Worm (Caenorhabditis elegans) whole organism, early embryonic: ENCODE data around the gene srh-46.

Experiments used
- B0310.2 ChIP-seq: sonication (generic microtip); optimal IDR thresholded peaks from 2 replicates; lab custom pipeline; 2016; ENCODE audit warnings: mild to moderate bottlenecking, missing genetic modification characterization, missing compliant biosample characterization
- F13C5.2 ChIP-seq: sonication (generic microtip); optimal IDR thresholded peaks from 2 replicates; lab custom pipeline; 2017; ENCODE audit warnings: mild to moderate bottlenecking, missing genetic modification characterization, inconsistent platforms, missing compliant biosample characterization
- aly-1 ChIP-seq: sonication (generic microtip); optimal IDR thresholded peaks from 2 replicates; lab custom pipeline; 2016; ENCODE audit warnings: missing genetic modification characterization, missing compliant biosample characterization
- ama-1 ChIP-seq: fragments of 150-350 bp; optimal IDR thresholded peaks from 2 replicates; lab custom pipeline; 2014
- ceh-13 ChIP-seq: fragments of 200-800 bp; sonication (Bioruptor generic); optimal IDR thresholded peaks from 2 replicates; lab custom pipeline; 2018; ENCODE audit warnings: mild to moderate bottlenecking, missing genetic modification characterization, missing compliant biosample characterization
- ceh-36 ChIP-seq: sonication (generic microtip); optimal IDR thresholded peaks from 2 replicates; lab custom pipeline; 2016; ENCODE audit warnings: missing genetic modification characterization, inconsistent platforms, missing compliant biosample characterization
- ets-7 ChIP-seq: sonication (generic microtip); optimal IDR thresholded peaks from 2 replicates; lab custom pipeline; 2016; ENCODE audit warnings: missing genotype, missing genetic modification characterization, missing compliant biosample characterization
- flt-1 ChIP-seq: fragments of 200-800 bp; sonication (Bioruptor generic); IDR thresholded peaks from 2 replicates; pipeline ENCODE4 v1.3.6; 2022; ENCODE audit warnings: missing genetic modification characterization, missing compliant biosample characterization
- hmbx-1 ChIP-seq: sonication (generic microtip); optimal IDR thresholded peaks from 2 replicates; lab custom pipeline; 2016; ENCODE audit warnings: mild to moderate bottlenecking, missing genetic modification characterization, missing compliant biosample characterization
- hmg-4 ChIP-seq: fragments of 200-800 bp; sonication (Bioruptor generic); optimal IDR thresholded peaks from 2 replicates; lab custom pipeline; 2018; ENCODE audit warnings: mild to moderate bottlenecking, missing genetic modification characterization, missing compliant biosample characterization
- hnd-1 ChIP-seq: sonication (generic microtip); optimal IDR thresholded peaks from 2 replicates; lab custom pipeline; 2016; ENCODE audit warnings: missing genetic modification characterization, missing compliant biosample characterization
- pes-1 ChIP-seq: fragments of 200-800 bp; sonication (Bioruptor generic); IDR thresholded peaks from 2 replicates; pipeline ENCODE4 v1.3.6; 2022; ENCODE audit warnings: missing genetic modification reagents, missing genetic modification characterization, missing compliant biosample characterization
- scrt-1 ChIP-seq: fragments of 200-800 bp; sonication (Bioruptor generic); IDR thresholded peaks from 2 replicates; pipeline ENCODE4 v1.3.6; 2022; ENCODE audit warnings: missing genetic modification characterization, missing compliant biosample characterization
- sea-1 ChIP-seq: fragments of 200-800 bp; sonication (Bioruptor generic); conservative IDR thresholded peaks from 2 replicates; pipeline ENCODE4 v1.3.6; 2022; ENCODE audit warnings: missing genetic modification characterization, missing compliant biosample characterization
- tbx-11 ChIP-seq: fragments of 200-800 bp; sonication (Bioruptor generic); IDR thresholded peaks from 2 replicates; pipeline ENCODE4 v1.3.6; 2022; ENCODE audit warnings: missing genetic modification characterization, missing compliant biosample characterization
- tbx-37 ChIP-seq: fragments of 200-800 bp; sonication (Bioruptor generic); conservative IDR thresholded peaks from 2 replicates; pipeline ENCODE4 v1.3.6; 2022; ENCODE audit warnings: missing genetic modification reagents, missing genetic modification characterization, missing compliant biosample characterization
- tra-4 ChIP-seq: sonication (generic microtip); optimal IDR thresholded peaks from 2 replicates; lab custom pipeline; 2017; ENCODE audit warnings: missing genetic modification characterization, missing compliant biosample characterization

srh-46 gene

DNA sequence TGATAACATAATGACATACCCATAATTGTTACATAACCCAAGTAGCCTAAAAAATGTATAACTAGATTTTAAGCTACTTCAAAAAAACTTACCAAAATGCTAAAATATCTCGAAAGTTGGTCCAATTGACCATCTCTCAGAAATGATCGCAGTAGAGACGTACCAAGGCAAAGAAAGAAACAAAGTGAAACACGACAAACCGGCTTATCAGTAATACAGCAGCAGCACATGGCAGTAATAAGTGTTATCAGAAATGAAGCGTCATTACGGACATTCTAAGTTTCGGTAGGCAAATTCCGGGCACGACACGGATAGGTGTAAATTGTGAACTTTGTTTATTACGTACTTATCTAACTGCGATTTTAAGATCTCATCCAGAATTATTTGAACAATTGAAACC lies 37.2 kb downstream of the srh-46 start, which contains the start of gene cln-3.1:
Gene cln-3.1, minus strand, starts transcription at position 171 of the 400 bp plus-strand sequence.
- TF ChIP-seq ceh-13 (GFP tag; lab: Kevin White, UChicago) (no peak), F13C5.2 (tag; lab: Kevin White, UChicago) (no peak), hmbx-1 (tag; lab: Kevin White, UChicago) (no peak), ama-1 (lab: Kevin White, UChicago) (no peak), ceh-36 (tag; lab: Kevin White, UChicago) (no peak)

DNA sequence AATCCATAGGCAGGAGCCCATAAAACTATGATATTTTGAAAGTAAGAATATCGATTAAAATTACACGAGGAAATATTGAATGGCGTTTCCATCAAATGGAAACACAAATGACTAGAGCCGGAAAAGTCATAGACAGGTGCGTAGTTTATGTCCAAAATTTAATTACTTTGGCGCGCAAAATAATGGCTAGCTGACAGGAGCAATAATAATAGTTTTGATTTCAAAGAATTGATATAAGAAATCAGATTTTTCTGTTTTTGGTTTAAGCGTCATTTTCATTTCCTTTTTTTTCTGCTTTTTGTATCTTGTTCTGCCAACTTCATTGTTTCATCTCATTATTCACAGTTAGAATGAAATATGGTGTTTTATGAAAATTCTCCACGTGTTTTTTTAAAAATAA lies 39.7 kb downstream of the srh-46 start, which contains the start of gene F07B10.4:
Gene F07B10.4, minus strand, starts transcription at position 101 of the 400 bp plus-strand sequence.
- TF ChIP-seq F13C5.2 (tag; lab: Kevin White, UChicago) (no peak), hnd-1 (tag; lab: Kevin White, UChicago) (no peak), sea-1 (GFP tag; lab: Robert Waterston, UW) (no peak), flt-1 (GFP tag; lab: Robert Waterston, UW) (no peak), pes-1 (GFP tag; lab: Robert Waterston, UW) (no peak), ceh-36 (tag; lab: Kevin White, UChicago) (no peak), tbx-37 (no peak), scrt-1 (GFP tag; lab: Robert Waterston, UW) (no peak), hmbx-1 (tag; lab: Kevin White, UChicago) (no peak), aly-1 (tag; lab: Kevin White, UChicago) (no peak), hmg-4 (GFP tag; lab: Kevin White, UChicago) (no peak)

DNA sequence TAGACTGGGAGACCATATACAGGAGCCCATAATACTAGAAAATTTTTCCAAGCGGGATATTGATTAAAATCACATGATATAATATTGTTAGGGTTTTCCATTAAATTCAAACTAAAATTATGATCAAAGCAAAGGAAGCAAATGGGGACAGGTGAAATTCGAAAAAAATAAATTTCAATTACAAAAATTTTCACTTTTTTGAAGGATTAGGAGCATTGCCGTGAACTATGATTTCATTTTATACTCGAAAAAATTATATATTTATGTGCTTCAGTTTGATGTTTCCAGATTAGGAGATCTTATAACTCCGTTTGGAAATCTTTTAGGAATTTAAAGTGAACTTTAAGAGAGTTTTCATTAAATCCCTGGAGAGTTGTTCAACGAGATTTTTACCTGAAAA lies 42.1 kb downstream of the srh-46 start, which contains the start of gene F07B10.7:
Gene F07B10.7, minus strand, starts transcription at position 101 of the 400 bp plus-strand sequence.
- TF ChIP-seq F13C5.2 (tag; lab: Kevin White, UChicago) (no peak), B0310.2 (no peak), ceh-36 (tag; lab: Kevin White, UChicago) (no peak), ets-7 (tag; lab: Kevin White, UChicago) (no peak)

DNA sequence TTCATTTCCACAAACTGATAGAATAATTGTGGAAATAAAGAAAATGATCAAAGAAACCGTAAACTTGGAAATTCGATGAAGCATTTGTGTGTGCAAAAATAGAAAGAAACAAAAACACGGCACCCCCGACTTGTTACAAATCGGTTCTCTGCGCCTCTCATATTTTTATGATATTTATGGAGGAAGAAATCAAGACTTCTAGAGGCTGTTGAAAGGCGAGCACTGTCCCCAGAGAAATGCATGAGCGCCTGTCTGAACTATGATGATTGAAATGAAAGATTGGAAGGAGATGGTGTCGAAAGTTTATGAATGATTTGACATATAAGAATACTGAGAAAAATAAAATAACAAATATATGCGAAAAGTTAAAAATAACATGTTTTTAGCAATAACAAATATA lies 43.8 kb downstream of the srh-46 start, which contains the start of gene lgc-36:
Gene lgc-36, minus strand, starts transcription at position 101 of the 400 bp plus-strand sequence.
- TF ChIP-seq pes-1 (GFP tag; lab: Robert Waterston, UW), result no peak
- no peak for TF ChIP-seq tbx-37
- TF ChIP-seq B0310.2, result no peak
- TF ChIP-seq hmbx-1 (tag; lab: Kevin White, UChicago), result no peak

DNA sequence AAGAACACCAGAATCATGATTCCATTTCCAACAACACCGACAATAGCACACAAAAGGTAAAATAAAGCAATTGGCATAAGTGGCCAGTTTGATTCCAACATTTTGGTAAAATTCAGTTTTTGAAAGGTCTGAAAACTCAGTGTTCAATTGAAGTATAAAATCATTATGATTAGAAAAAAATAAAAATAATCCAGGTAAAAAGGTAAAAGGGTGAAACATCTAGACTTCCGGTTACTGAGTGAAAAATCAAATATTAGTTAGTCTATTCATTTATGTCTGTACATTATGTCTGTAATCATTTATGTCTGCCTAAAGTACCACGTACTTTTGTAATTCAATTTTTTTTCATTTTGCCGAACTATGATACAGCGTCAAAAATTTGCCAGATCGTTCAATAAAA lies 47.7 kb downstream of the srh-46 start, which contains the start of gene srsx-31:
Gene srsx-31, minus strand, starts transcription at position 101 of the 400 bp plus-strand sequence.
- no peak for TF ChIP-seq ets-7 (tag; lab: Kevin White, UChicago)
- no peak for TF ChIP-seq tbx-37
- no peak for TF ChIP-seq tra-4 (tag; lab: Kevin White, UChicago)
- TF ChIP-seq sea-1 (GFP tag; lab: Robert Waterston, UW), result no peak
- no peak for TF ChIP-seq F13C5.2 (tag; lab: Kevin White, UChicago)
- TF ChIP-seq flt-1 (GFP tag; lab: Robert Waterston, UW), result no peak

DNA sequence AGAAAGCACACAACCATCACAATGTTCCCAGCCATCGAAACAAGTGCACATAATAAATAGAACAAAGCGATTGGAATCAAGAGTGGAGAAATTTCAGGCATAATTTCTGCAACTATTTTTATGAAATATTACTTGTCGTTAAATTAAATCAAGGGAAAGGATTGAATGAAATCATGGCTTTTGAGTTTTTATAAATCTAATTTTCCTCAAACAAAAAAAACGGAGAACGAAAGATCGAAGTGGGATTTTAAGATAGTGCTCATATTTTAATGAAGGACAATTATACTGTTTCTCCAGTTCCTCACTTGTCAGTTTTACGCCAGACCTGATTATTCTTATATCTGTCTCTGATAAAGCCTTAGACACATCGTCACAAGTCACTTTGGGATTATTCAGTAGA lies 50.3 kb downstream of the srh-46 start, which contains the start of gene srsx-33:
Gene srsx-33, minus strand, starts transcription at position 101 of the 400 bp plus-strand sequence.
- TF ChIP-seq hmg-4 (GFP tag; lab: Kevin White, UChicago), result no peak
- no peak for TF ChIP-seq hmbx-1 (tag; lab: Kevin White, UChicago)
- TF ChIP-seq aly-1 (tag; lab: Kevin White, UChicago), result no peak
- TF ChIP-seq ama-1 (lab: Kevin White, UChicago), result no peak
- TF ChIP-seq sea-1 (GFP tag; lab: Robert Waterston, UW), result no peak
- no peak for TF ChIP-seq tbx-11 (GFP tag; lab: Robert Waterston, UW)
- TF ChIP-seq B0310.2, result no peak
- no peak for TF ChIP-seq tra-4 (tag; lab: Kevin White, UChicago)
- TF ChIP-seq ceh-13 (GFP tag; lab: Kevin White, UChicago), result no peak
- TF ChIP-seq tbx-37, result no peak
- TF ChIP-seq scrt-1 (GFP tag; lab: Robert Waterston, UW), result no peak
- TF ChIP-seq pes-1 (GFP tag; lab: Robert Waterston, UW), result no peak
- no peak for TF ChIP-seq F13C5.2 (tag; lab: Kevin White, UChicago)
- TF ChIP-seq flt-1 (GFP tag; lab: Robert Waterston, UW), result no peak

DNA sequence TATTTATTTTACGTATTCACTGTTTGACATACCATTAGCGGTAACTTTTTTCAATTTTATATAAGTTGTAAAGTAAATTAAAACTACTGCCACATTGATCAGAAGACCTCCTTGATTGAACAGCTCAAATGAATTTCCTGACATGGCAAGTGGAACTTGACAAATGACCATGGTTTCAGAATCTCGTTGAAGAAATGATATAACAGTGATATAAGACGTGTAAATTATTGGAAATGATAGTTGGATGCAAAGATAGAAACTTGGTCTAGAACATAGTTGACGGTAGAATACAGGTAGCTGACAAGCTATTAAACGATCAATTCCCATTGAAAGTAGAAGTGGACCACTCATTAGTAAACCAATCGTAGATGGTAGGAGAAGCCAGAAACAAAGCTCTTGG lies 50.9 kb downstream of the srh-46 start:
- TF ChIP-seq F13C5.2 (tag; lab: Kevin White, UChicago) (no peak), ceh-13 (GFP tag; lab: Kevin White, UChicago) (no peak)
